Fruit fly (Drosophila melanogaster): ENCODE measurements around the gene LysRS.

The LysRS gene

DNA sequence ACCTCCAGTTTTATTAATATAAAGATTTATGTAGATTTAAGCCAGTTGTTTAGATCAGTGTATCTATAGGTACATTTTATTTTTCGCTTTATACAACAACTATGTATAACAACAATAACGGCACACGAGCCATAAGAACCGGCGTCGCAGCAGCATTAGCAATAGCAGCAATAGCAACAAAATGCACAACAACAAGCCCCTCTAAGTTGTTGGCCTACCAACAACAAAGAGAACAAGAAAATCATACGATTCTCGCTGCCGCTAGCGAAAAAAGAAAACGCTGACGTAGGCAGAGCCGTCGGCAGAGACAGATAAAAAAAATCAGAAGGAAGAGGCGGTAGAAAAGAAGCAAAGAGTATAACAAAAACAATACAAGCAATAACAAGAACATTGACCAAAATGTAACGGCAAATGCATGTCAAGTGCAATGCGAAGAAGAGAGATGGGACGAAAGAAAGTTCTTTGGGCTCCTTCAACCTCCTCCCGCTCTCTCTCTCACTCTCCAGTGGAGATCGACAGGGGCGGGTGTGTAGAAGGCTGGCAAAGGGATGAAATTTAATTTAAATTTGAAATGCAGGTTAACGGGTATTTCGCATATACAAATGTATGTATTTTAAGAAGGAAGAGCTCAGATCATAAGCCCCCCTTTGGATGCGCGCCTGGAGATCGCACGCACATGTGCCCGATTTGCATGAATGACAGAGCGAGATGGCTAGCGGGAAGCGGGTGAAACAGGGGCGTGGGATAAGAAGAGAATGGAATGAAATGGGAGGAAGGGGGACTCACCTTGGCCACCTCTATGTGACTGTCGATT lies 29.8 kb downstream of the LysRS start:
- TF ChIP-seq CG12768 (GFP tag; optimal IDR thresholded peaks at IDR 0.05) (peak; percentile 91), Hr96 (GFP tag; optimal IDR thresholded peaks at IDR 0.05) (peak; percentile 94), kay (GFP tag; ENCODE audit: borderline replicate concordance) (peak; percentile 78), CG7045 (GFP tag; optimal IDR thresholded peaks at IDR 0.05) (peak; percentile 92), CG7101 (tag; optimal IDR thresholded peaks at IDR 0.05) (peak; percentile 97), bab1 (GFP tag; optimal IDR thresholded peaks at IDR 0.05) (peak; percentile 97), ovo (GFP tag; optimal IDR thresholded peaks at IDR 0.05) (peak; percentile 89), cnc (optimal IDR thresholded peaks at IDR 0.05) (no peak), tj (GFP tag; optimal IDR thresholded peaks at IDR 0.05) (peak; percentile 99), pad (GFP tag; optimal IDR thresholded peaks at IDR 0.05) (peak; percentile 97), CG1620 (GFP tag; optimal IDR thresholded peaks at IDR 0.05) (peak; percentile 97), CG11617 (GFP tag; optimal IDR thresholded peaks at IDR 0.05) (peak; percentile 92), Clk (GFP tag; optimal IDR thresholded peaks at IDR 0.05) (peak; percentile 76), CG5204 (GFP tag; optimal IDR thresholded peaks at IDR 0.05) (peak; percentile 84), Mnt (GFP tag; optimal IDR thresholded peaks at IDR 0.05) (peak; percentile 91), toe (GFP tag; optimal IDR thresholded peaks at IDR 0.05) (peak; percentile 55), Crg-1 (GFP tag; optimal IDR thresholded peaks at IDR 0.05) (peak; percentile 95), CG33017 (tag; optimal IDR thresholded peaks at IDR 0.05) (peak; percentile 92), CG14711 (tag; optimal IDR thresholded peaks at IDR 0.05) (peak; percentile 94), cic (GFP tag; optimal IDR thresholded peaks at IDR 0.05) (peak; percentile 75)

DNA sequence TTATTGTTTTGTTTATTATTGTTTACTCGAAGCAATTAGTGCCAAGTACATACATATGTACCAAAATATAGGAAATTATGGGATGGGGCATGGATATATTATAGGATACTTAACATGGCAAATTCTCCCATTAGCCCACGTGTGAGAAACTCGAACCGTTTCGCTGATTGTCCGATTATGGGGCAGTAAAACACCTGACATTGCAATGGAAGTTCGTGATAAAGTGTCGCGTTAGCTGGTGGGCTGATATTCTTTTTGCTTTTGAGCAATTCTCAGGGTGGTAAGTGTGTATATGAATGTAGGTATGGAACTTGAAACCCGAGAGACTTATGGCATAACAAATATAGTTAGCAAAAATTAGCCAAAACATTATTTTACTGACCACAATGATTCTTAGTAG lies 30.7 kb downstream of the LysRS start:
- peak; percentile 30 for TF ChIP-seq bab1 (GFP tag; optimal IDR thresholded peaks at IDR 0.05)
- TF ChIP-seq CG1620 (GFP tag; optimal IDR thresholded peaks at IDR 0.05): peak; percentile 2
- peak; percentile 40 for TF ChIP-seq CG7101 (tag; optimal IDR thresholded peaks at IDR 0.05)
- peak; percentile 49 for TF ChIP-seq Mnt (GFP tag; optimal IDR thresholded peaks at IDR 0.05)
- TF ChIP-seq cic (GFP tag; optimal IDR thresholded peaks at IDR 0.05): no peak
- peak; percentile 98 for TF ChIP-seq tj (GFP tag; optimal IDR thresholded peaks at IDR 0.05)
- no peak for TF ChIP-seq kay (GFP tag; ENCODE audit: borderline replicate concordance)

DNA sequence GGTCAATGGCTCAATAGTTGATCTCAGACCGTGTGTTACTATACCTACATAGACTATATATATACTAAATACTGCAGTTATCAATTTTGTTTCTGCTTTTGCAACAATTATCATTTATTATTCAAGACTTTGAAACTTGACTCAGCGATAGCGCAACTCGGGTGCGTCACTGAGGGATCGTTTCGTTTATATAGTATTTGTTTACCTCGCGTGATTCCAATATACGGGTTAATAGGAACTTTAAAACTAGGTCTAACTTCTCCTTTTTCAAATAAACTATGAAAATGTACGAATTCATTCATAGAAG lies 31.4 kb downstream of the LysRS start:
- TF ChIP-seq CG12768 (GFP tag; optimal IDR thresholded peaks at IDR 0.05) (peak; percentile 18), CG11617 (GFP tag; optimal IDR thresholded peaks at IDR 0.05) (no peak), cic (GFP tag; optimal IDR thresholded peaks at IDR 0.05) (peak; percentile 55), tj (GFP tag; optimal IDR thresholded peaks at IDR 0.05) (peak; percentile 13), cnc (optimal IDR thresholded peaks at IDR 0.05) (no peak), CG7045 (GFP tag; optimal IDR thresholded peaks at IDR 0.05) (no peak)

DNA sequence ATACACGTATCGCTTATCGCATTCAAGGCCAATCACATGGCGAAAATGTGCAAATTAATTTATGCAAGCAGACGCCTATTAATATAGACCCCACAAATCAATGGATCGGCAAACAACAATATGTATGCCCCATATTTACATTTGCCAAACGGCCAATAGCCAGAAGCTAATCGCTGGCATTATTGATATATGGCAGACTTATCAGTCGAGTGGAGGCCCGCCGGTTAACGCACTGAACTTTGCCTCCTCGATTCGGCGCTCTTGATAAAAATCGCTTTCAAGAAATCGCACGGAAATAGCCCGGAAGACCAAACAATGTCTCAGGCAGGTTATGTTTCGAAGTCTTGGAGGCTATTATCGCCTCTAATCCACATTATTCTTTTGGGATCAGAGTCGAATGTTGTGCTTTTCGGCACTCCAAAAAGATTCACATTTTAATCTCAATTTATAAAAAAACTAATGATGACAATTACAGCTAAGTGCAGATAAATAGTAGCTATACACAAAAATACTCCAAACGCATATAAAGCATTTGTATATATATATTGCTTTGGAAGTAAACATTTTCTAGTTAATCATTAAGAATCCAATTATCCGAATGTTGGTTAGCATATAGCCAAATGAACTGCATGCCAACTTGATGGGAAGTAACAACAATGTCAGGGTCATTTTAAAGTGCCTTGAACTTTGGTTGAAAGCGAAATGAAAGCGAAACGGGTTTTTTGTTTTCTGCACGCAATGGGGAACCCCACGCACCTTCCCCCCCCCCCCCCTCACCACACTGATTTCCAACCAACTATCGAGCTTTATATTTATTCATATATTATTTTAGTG lies 32.0 kb downstream of the LysRS start:
- peak; percentile 16 for TF ChIP-seq CG12768 (GFP tag; optimal IDR thresholded peaks at IDR 0.05)
- TF ChIP-seq cic (GFP tag; optimal IDR thresholded peaks at IDR 0.05): peak; percentile 20
- TF ChIP-seq CG33017 (tag; optimal IDR thresholded peaks at IDR 0.05): no peak
- peak; percentile 27 for TF ChIP-seq Mnt (GFP tag; optimal IDR thresholded peaks at IDR 0.05)
- no peak for TF ChIP-seq bab1 (GFP tag; optimal IDR thresholded peaks at IDR 0.05)
- TF ChIP-seq CG5204 (GFP tag; optimal IDR thresholded peaks at IDR 0.05): no peak
- peak; percentile 65 for TF ChIP-seq Crg-1 (GFP tag; optimal IDR thresholded peaks at IDR 0.05)
- TF ChIP-seq cnc (optimal IDR thresholded peaks at IDR 0.05): no peak
- TF ChIP-seq toe (GFP tag; optimal IDR thresholded peaks at IDR 0.05): no peak
- no peak for TF ChIP-seq CG7045 (GFP tag; optimal IDR thresholded peaks at IDR 0.05)
- TF ChIP-seq tj (GFP tag; optimal IDR thresholded peaks at IDR 0.05): no peak
- TF ChIP-seq CG1620 (GFP tag; optimal IDR thresholded peaks at IDR 0.05): no peak
- no peak for TF ChIP-seq Hr96 (GFP tag; optimal IDR thresholded peaks at IDR 0.05)
- no peak for TF ChIP-seq Clk (GFP tag; optimal IDR thresholded peaks at IDR 0.05)
- TF ChIP-seq ovo (GFP tag; optimal IDR thresholded peaks at IDR 0.05): no peak
- TF ChIP-seq CG11617 (GFP tag; optimal IDR thresholded peaks at IDR 0.05): no peak
- TF ChIP-seq kay (GFP tag; ENCODE audit: borderline replicate concordance): peak; percentile 19
- no peak for TF ChIP-seq CG14711 (tag; optimal IDR thresholded peaks at IDR 0.05)
- TF ChIP-seq pad (GFP tag; optimal IDR thresholded peaks at IDR 0.05): peak; percentile 25
- peak; percentile 36 for TF ChIP-seq CG7101 (tag; optimal IDR thresholded peaks at IDR 0.05)

DNA sequence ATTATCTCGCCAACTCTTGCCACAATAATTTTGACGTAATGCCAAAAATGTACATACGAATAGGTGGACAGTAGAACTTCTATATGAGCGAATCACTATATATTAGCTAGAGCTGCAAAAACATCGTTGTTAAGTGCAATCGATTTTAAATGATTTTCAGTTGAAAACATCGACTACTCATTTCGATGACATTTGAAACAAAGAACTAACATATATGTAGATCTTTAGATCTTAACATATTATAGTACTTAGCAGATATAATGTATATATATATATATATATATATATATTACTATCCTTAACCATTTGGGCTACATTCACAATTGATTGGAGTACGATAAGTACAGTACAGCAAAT lies 32.6 kb downstream of the LysRS start, which contains the start of gene CG42395:
TSS of gene CG42395 (minus strand) at position 101 of the 357 bp plus-strand sequence.
- TF ChIP-seq toe (GFP tag; optimal IDR thresholded peaks at IDR 0.05) (no peak), CG12768 (GFP tag; optimal IDR thresholded peaks at IDR 0.05) (no peak)

DNA sequence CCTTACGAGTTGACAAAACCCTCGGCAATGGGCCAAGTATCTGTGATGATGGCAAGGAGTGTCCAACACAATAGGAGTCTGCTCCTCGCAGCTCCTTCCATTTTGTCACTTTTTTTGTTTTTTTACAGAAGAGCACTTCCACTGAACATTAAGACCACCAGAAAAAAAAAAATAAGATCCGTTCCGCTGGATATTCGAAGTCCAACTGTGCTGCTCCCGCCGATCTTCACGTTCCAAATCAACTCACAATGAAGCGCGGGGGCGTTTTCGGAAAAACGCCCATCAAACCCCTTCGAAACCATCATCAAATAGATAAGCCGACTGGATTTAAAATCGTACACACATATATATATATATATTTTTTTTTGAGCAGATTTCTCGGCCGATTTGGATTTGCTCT lies 37.5 kb downstream of the LysRS start, which contains the start of gene Cubn:
TSS of gene Cubn (minus strand) at position 101 of the 400 bp plus-strand sequence.
- TF ChIP-seq kay (GFP tag; ENCODE audit: borderline replicate concordance): no peak
- no peak for TF ChIP-seq Clk (GFP tag; optimal IDR thresholded peaks at IDR 0.05)
- TF ChIP-seq cnc (optimal IDR thresholded peaks at IDR 0.05): no peak
- TF ChIP-seq CG1620 (GFP tag; optimal IDR thresholded peaks at IDR 0.05): no peak
- no peak for TF ChIP-seq Hr96 (GFP tag; optimal IDR thresholded peaks at IDR 0.05)
- TF ChIP-seq ovo (GFP tag; optimal IDR thresholded peaks at IDR 0.05): no peak
- no peak for TF ChIP-seq bab1 (GFP tag; optimal IDR thresholded peaks at IDR 0.05)
- TF ChIP-seq CG12768 (GFP tag; optimal IDR thresholded peaks at IDR 0.05): no peak
- TF ChIP-seq CG5204 (GFP tag; optimal IDR thresholded peaks at IDR 0.05): no peak
- no peak for TF ChIP-seq cic (GFP tag; optimal IDR thresholded peaks at IDR 0.05)
- no peak for TF ChIP-seq Crg-1 (GFP tag; optimal IDR thresholded peaks at IDR 0.05)
- no peak for TF ChIP-seq CG14711 (tag; optimal IDR thresholded peaks at IDR 0.05)

All from whole organism, adult.